Worm (Caenorhabditis elegans) whole organism, young adult: ENCODE data around the gene K08C7.4.

Experiments
- B0261.1 ChIP-seq: sonication (generic microtip); optimal IDR thresholded peaks from 2 replicates; lab custom pipeline; 2016; ENCODE audit warnings: mild to moderate bottlenecking, missing genetic modification characterization, moderate library complexity, missing compliant biosample characterization
- B0336.3 ChIP-seq: fragments of 200-800 bp; sonication (Bioruptor generic); IDR thresholded peaks from 2 replicates; pipeline ENCODE4 v1.3.6; 2022; ENCODE audit warnings: missing genetic modification characterization, missing compliant biosample characterization
- C17E4.6 ChIP-seq: fragments of 200-800 bp; sonication (Bioruptor generic); IDR thresholded peaks from 2 replicates; pipeline ENCODE4 v1.3.6; 2022; ENCODE audit warnings: missing genetic modification reagents, missing genetic modification characterization, missing compliant biosample characterization
- F10E7.11 ChIP-seq: sonication (generic microtip); optimal IDR thresholded peaks from 2 replicates; lab custom pipeline; 2017; ENCODE audit warnings: mild to moderate bottlenecking, missing genetic modification characterization, moderate library complexity, missing compliant biosample characterization
- F22D6.2 ChIP-seq: sonication (generic microtip); optimal IDR thresholded peaks from 2 replicates; lab custom pipeline; 2016; ENCODE audit warnings: mild to moderate bottlenecking, missing genetic modification characterization, missing compliant biosample characterization
- F33H1.4 ChIP-seq: fragments of 200-800 bp; sonication (Bioruptor generic); IDR thresholded peaks from 2 replicates; pipeline ENCODE4 v1.3.6; 2022; ENCODE audit warnings: missing genetic modification reagents, missing genetic modification characterization, missing compliant biosample characterization
- F37B4.10 ChIP-seq: fragments of 200-800 bp; sonication (Bioruptor generic); IDR thresholded peaks from 2 replicates; pipeline ENCODE4 v1.3.6; 2022; ENCODE audit warnings: missing genetic modification characterization, missing compliant biosample characterization
- T07F8.4 ChIP-seq: sonication (generic microtip); optimal IDR thresholded peaks from 2 replicates; lab custom pipeline; 2016; ENCODE audit warnings: mild to moderate bottlenecking, missing genetic modification characterization, moderate library complexity, missing compliant biosample characterization
- T26A5.8 ChIP-seq: sonication (generic microtip); optimal IDR thresholded peaks from 2 replicates; lab custom pipeline; 2016; ENCODE audit warnings: missing genetic modification characterization, missing compliant biosample characterization
- Y79H2A.3 ChIP-seq: fragments of 200-800 bp; sonication (Bioruptor generic); conservative IDR thresholded peaks from 2 replicates; pipeline ENCODE4 v1.3.6; 2022; ENCODE audit warnings: missing genetic modification reagents, missing genetic modification characterization, missing compliant biosample characterization
- ZK185.1 ChIP-seq: sonication (generic microtip); optimal IDR thresholded peaks from 2 replicates; lab custom pipeline; 2016; ENCODE audit warnings: mild to moderate bottlenecking, missing genetic modification characterization, missing compliant biosample characterization; ENCODE audit not compliant: poor library complexity, severe bottlenecking
- aptf-3 ChIP-seq: fragments of 200-800 bp; sonication (Bioruptor generic); IDR thresholded peaks from 2 replicates; pipeline ENCODE4 v1.3.6; 2022; ENCODE audit warnings: missing genetic modification characterization, missing compliant biosample characterization
- attf-3 ChIP-seq: fragments of 200-800 bp; sonication (Bioruptor generic); conservative IDR thresholded peaks from 2 replicates; pipeline ENCODE4 v1.3.6; 2022; ENCODE audit warnings: missing genetic modification reagents, missing genetic modification characterization, missing compliant biosample characterization
- attf-5 ChIP-seq: fragments of 200-800 bp; sonication (Bioruptor generic); optimal IDR thresholded peaks from 2 replicates; lab custom pipeline; 2018; ENCODE audit warnings: mild to moderate bottlenecking, missing genetic modification characterization, missing compliant biosample characterization
- ceh-27 ChIP-seq: fragments of 200-800 bp; sonication (Bioruptor generic); optimal IDR thresholded peaks from 2 replicates; lab custom pipeline; 2018; ENCODE audit warnings: mild to moderate bottlenecking, missing genetic modification characterization, moderate library complexity, missing compliant biosample characterization
- ceh-58 ChIP-seq: fragments of 200-800 bp; sonication (Bioruptor generic); IDR thresholded peaks from 2 replicates; pipeline ENCODE4 v1.3.6; 2022; ENCODE audit warnings: missing genetic modification characterization, missing compliant biosample characterization
- chd-7 ChIP-seq: sonication (generic microtip); optimal IDR thresholded peaks from 2 replicates; lab custom pipeline; 2016; ENCODE audit warnings: mild to moderate bottlenecking, missing genetic modification characterization, moderate library complexity, missing compliant biosample characterization
- die-1 ChIP-seq: sonication (generic microtip); optimal IDR thresholded peaks from 2 replicates; lab custom pipeline; 2016; ENCODE audit warnings: missing genotype, mild to moderate bottlenecking, missing genetic modification characterization, missing compliant biosample characterization
- dox-1 ChIP-seq: fragments of 200-800 bp; sonication (Bioruptor generic); IDR thresholded peaks from 2 replicates; pipeline ENCODE4 v1.3.6; 2022; ENCODE audit warnings: missing genetic modification reagents, missing genetic modification characterization, missing compliant biosample characterization
- dpl-1 ChIP-seq: fragments of 150-350 bp; optimal IDR thresholded peaks from 2 replicates; lab custom pipeline; 2014; ENCODE audit warnings: missing biosample characterization, missing genetic modification reagents, missing genetic modification characterization
- egl-18 ChIP-seq: fragments of 200-800 bp; sonication (Bioruptor generic); IDR thresholded peaks from 2 replicates; pipeline ENCODE4 v1.3.6; 2022; ENCODE audit warnings: missing genetic modification reagents, missing genetic modification characterization, missing compliant biosample characterization
- egl-44 ChIP-seq: fragments of 200-800 bp; sonication (Bioruptor generic); IDR thresholded peaks from 2 replicates; pipeline ENCODE4 v1.3.6; 2022; ENCODE audit warnings: missing genetic modification reagents, missing genetic modification characterization, missing compliant biosample characterization
- him-1 ChIP-seq: sonication (generic microtip); optimal IDR thresholded peaks from 2 replicates; lab custom pipeline; 2016; ENCODE audit warnings: missing genotype, missing genetic modification reagents, missing genetic modification characterization, missing compliant biosample characterization
- hmg-20 ChIP-seq: fragments of 200-800 bp; sonication (Bioruptor generic); IDR thresholded peaks from 2 replicates; pipeline ENCODE4 v1.3.6; 2022; ENCODE audit warnings: missing genetic modification reagents, missing genetic modification characterization, missing compliant biosample characterization
- hrde-1 ChIP-seq: sonication (generic microtip); optimal IDR thresholded peaks from 2 replicates; lab custom pipeline; 2016; ENCODE audit warnings: missing genetic modification characterization, mild to moderate bottlenecking, missing compliant biosample characterization, moderate library complexity, missing genotype, missing genetic modification reagents, borderline replicate concordance
- lin-26 ChIP-seq: fragments of 200-800 bp; sonication (Bioruptor generic); IDR thresholded peaks from 2 replicates; pipeline ENCODE4 v1.3.6; 2022; ENCODE audit warnings: missing genetic modification reagents, missing genetic modification characterization, missing compliant biosample characterization
- lin-54 ChIP-seq: fragments of 200-800 bp; sonication (Bioruptor generic); optimal IDR thresholded peaks from 2 replicates; lab custom pipeline; 2018; ENCODE audit warnings: mild to moderate bottlenecking, missing genetic modification characterization, missing compliant biosample characterization
- lsl-1 ChIP-seq: fragments of 200-800 bp; sonication (Bioruptor generic); optimal IDR thresholded peaks from 2 replicates; lab custom pipeline; 2018; ENCODE audit warnings: mild to moderate bottlenecking, missing genetic modification characterization, moderate library complexity, missing compliant biosample characterization
- madf-6 ChIP-seq: fragments of 200-800 bp; sonication (Bioruptor generic); IDR thresholded peaks from 2 replicates; pipeline ENCODE4 v1.3.6; 2022; ENCODE audit warnings: missing genetic modification reagents, missing genetic modification characterization, missing compliant biosample characterization
- madf-8 ChIP-seq: fragments of 200-800 bp; sonication (Bioruptor generic); conservative IDR thresholded peaks from 2 replicates; pipeline ENCODE4 v1.3.6; 2022; ENCODE audit warnings: missing genetic modification reagents, missing genetic modification characterization, missing compliant biosample characterization
- mcd-1 ChIP-seq: fragments of 200-800 bp; sonication (Bioruptor generic); IDR thresholded peaks from 2 replicates; pipeline ENCODE4 v1.3.6; 2022; ENCODE audit warnings: missing genetic modification reagents, missing genetic modification characterization, missing compliant biosample characterization
- nfya-1 ChIP-seq: sonication (generic microtip); optimal IDR thresholded peaks from 2 replicates; lab custom pipeline; 2017; ENCODE audit warnings: antibody characterized with exemption, missing compliant biosample characterization, missing genetic modification characterization, borderline replicate concordance; ENCODE audit not compliant: insufficient read depth
- nhr-120 ChIP-seq: fragments of 200-800 bp; sonication (Bioruptor generic); IDR thresholded peaks from 2 replicates; pipeline ENCODE4 v1.3.6; 2022; ENCODE audit warnings: missing genetic modification characterization, missing compliant biosample characterization
- pha-4 ChIP-seq: fragments of 150-350 bp; sonication (generic microtip); optimal IDR thresholded peaks from 2 replicates; lab custom pipeline; 2014; ENCODE audit warnings: missing biosample characterization, missing genetic modification reagents, missing genetic modification characterization
- rec-8 ChIP-seq, 2 experiments: sonication (generic microtip); optimal IDR thresholded peaks; 2 replicates each; lab custom pipeline; 2016; ENCODE audit warnings: mild to moderate bottlenecking in 2 of 2, missing genetic modification characterization in 2 of 2, missing genetic modification reagents in 2 of 2, missing genotype in 2 of 2, missing biosample characterization in 1 of 2, missing compliant biosample characterization in 1 of 2, moderate library complexity in 1 of 2
- sea-2 ChIP-seq: fragments of 200-800 bp; sonication (Bioruptor generic); IDR thresholded peaks from 2 replicates; pipeline ENCODE4 v1.3.6; 2022; ENCODE audit warnings: missing genetic modification characterization, missing compliant biosample characterization
- snpc-1.1 ChIP-seq: sonication (generic microtip); optimal IDR thresholded peaks from 2 replicates; lab custom pipeline; 2017; ENCODE audit warnings: missing genetic modification characterization, mild to moderate bottlenecking, missing compliant biosample characterization, antibody characterized with exemption, moderate library complexity, missing genotype, missing genetic modification reagents; ENCODE audit not compliant: insufficient read depth
- snpc-4 ChIP-seq, 5 experiments: fragments of 150-350 bp in 1 of 5; sonication (generic microtip) in 4 of 5; optimal IDR thresholded peaks; 2 replicates each; lab custom pipeline; 2014 to 2018; ENCODE audit warnings: missing genetic modification characterization in 5 of 5, missing biosample characterization in 3 of 5, antibody characterized with exemption in 2 of 5, mild to moderate bottlenecking in 2 of 5, missing compliant biosample characterization in 2 of 5, missing genotype in 2 of 5, moderate library complexity in 2 of 5, missing genetic modification reagents in 1 of 5
- sptf-2 ChIP-seq: fragments of 200-800 bp; sonication (Bioruptor generic); optimal IDR thresholded peaks from 2 replicates; lab custom pipeline; 2018; ENCODE audit warnings: mild to moderate bottlenecking, missing genetic modification characterization, missing compliant biosample characterization
- tbx-9 ChIP-seq: sonication (generic microtip); optimal IDR thresholded peaks from 2 replicates; lab custom pipeline; 2016; ENCODE audit warnings: borderline replicate concordance, missing genetic modification characterization, inconsistent platforms, missing compliant biosample characterization
- ztf-18 ChIP-seq: sonication (generic microtip); optimal IDR thresholded peaks from 2 replicates; lab custom pipeline; 2016; ENCODE audit warnings: missing genotype, mild to moderate bottlenecking, missing genetic modification characterization, missing compliant biosample characterization
- ztf-22 ChIP-seq: fragments of 200-800 bp; sonication (Bioruptor generic); optimal IDR thresholded peaks from 2 replicates; lab custom pipeline; 2018; ENCODE audit warnings: mild to moderate bottlenecking, missing genetic modification characterization, moderate library complexity, missing compliant biosample characterization
- ztf-3 ChIP-seq: fragments of 200-800 bp; sonication (Bioruptor generic); optimal IDR thresholded peaks from 2 replicates; lab custom pipeline; 2018; ENCODE audit warnings: mild to moderate bottlenecking, missing genetic modification characterization, missing compliant biosample characterization

Gene K08C7.4

ce11 chrIV:10698486-10698885, 18.2 kb upstream of the K08C7.4 start:
- TF ChIP-seq ceh-58, result 0 out of 2 replicates have a peak, but pooled peaks have one; percentile 49
- no peak for TF ChIP-seq madf-6 (GFP tag; lab: Robert Waterston, UW)
- TF ChIP-seq B0336.3 (GFP tag; lab: Robert Waterston, UW), result no peak
- TF ChIP-seq die-1 (tag; lab: Kevin White, UChicago), result no peak
- TF ChIP-seq egl-44 (GFP tag; lab: Robert Waterston, UW), result no peak
- no peak for TF ChIP-seq pha-4 (tag; lab: Kevin White, UChicago)
- peak; percentile 11; the same call in 1 of the 2 replicates for TF ChIP-seq dox-1
- no peak for TF ChIP-seq snpc-4 (GFP tag; optimal IDR thresholded peaks at IDR 0.05; lab: Kevin White, UChicago)
- no peak for TF ChIP-seq snpc-4 (tag; optimal IDR thresholded peaks at IDR 0.05; lab: Kevin White, UChicago)
- TF ChIP-seq lin-54 (GFP tag; lab: Kevin White, UChicago), result no peak
- TF ChIP-seq lin-26 (GFP tag; lab: Robert Waterston, UW), result no peak
- TF ChIP-seq egl-18 (GFP tag; lab: Robert Waterston, UW), result no peak

- TF ChIP-seq hrde-1 (tag; lab: Kevin White, UChicago), result no peak
- peak; percentile 36 for TF ChIP-seq dpl-1
- peak; percentile 66 for TF ChIP-seq lin-54 (GFP tag; lab: Kevin White, UChicago)
- TF ChIP-seq pha-4 (tag; lab: Kevin White, UChicago), result peak; percentile 4
- TF ChIP-seq ceh-27 (GFP tag; lab: Kevin White, UChicago), result peak; percentile 15
- no peak for TF ChIP-seq sptf-2 (GFP tag; lab: Kevin White, UChicago)
- no peak for TF ChIP-seq nfya-1
- TF ChIP-seq snpc-1.1 (tag; lab: Kevin White, UChicago), result no peak
- peak; percentile 51 for TF ChIP-seq ZK185.1
- TF ChIP-seq F33H1.4 (GFP tag; lab: Robert Waterston, UW), result 0 out of 2 replicates have a peak, but pooled peaks have one; percentile 12
- TF ChIP-seq ztf-3 (GFP tag; lab: Kevin White, UChicago), result no peak
- no peak for TF ChIP-seq F10E7.11 (tag; lab: Kevin White, UChicago)
- no peak for TF ChIP-seq rec-8 (tag; optimal IDR thresholded peaks at IDR 0.05; lab: Kevin White, UChicago)
- no peak for TF ChIP-seq ztf-18
- TF ChIP-seq sea-2 (GFP tag; lab: Robert Waterston, UW), result no peak
- no peak for TF ChIP-seq hmg-20 (GFP tag; lab: Robert Waterston, UW)
- no peak for TF ChIP-seq egl-44 (GFP tag; lab: Robert Waterston, UW)
- no peak for TF ChIP-seq T07F8.4 (tag; lab: Kevin White, UChicago)
- no peak for TF ChIP-seq attf-3 (GFP tag; lab: Robert Waterston, UW)
- no peak for TF ChIP-seq lsl-1 (GFP tag; lab: Kevin White, UChicago)
- TF ChIP-seq Y79H2A.3 (GFP tag; lab: Robert Waterston, UW), result no peak
- TF ChIP-seq attf-5 (GFP tag; lab: Kevin White, UChicago), result peak; percentile 90
- peak; percentile 28; the same call in 1 of the 2 replicates for TF ChIP-seq mcd-1
- TF ChIP-seq him-1 (tag; lab: Kevin White, UChicago), result no peak
- TF ChIP-seq B0261.1 (tag; lab: Kevin White, UChicago), result no peak
- no peak for TF ChIP-seq F22D6.2 (tag; lab: Kevin White, UChicago)
- no peak for TF ChIP-seq T26A5.8
- TF ChIP-seq tbx-9 (tag; lab: Kevin White, UChicago), result no peak
- TF ChIP-seq C17E4.6 (GFP tag; lab: Robert Waterston, UW), result no peak
- no peak for TF ChIP-seq aptf-3 (GFP tag; lab: Robert Waterston, UW)
- TF ChIP-seq chd-7 (tag; lab: Kevin White, UChicago), result no peak
- no peak for TF ChIP-seq nhr-120
- TF ChIP-seq madf-8 (GFP tag; lab: Robert Waterston, UW), result peak; percentile 17; the same call in 1 of the 2 replicates
- TF ChIP-seq ztf-22, result no peak
- no peak for TF ChIP-seq F37B4.10 (GFP tag; lab: Robert Waterston, UW)
Observed at ce11 chrIV:10697022-10697979, 17.0 kb upstream of the K08C7.4 start, which contains the start of gene allo-1. Gene allo-1 (minus strand): TSS chrIV:10697072.
